Worm (Caenorhabditis elegans): ENCODE data around the gene hnd-1.

ce11 chrX:11725646-11726045 is 41.3 kb downstream of the hnd-1 start:
- TF ChIP-seq mep-1 (tag; optimal IDR thresholded peaks at IDR 0.05) (no peak), M03D4.4 (tag; optimal IDR thresholded peaks at IDR 0.05) (no peak), nhr-76 (tag; optimal IDR thresholded peaks at IDR 0.05) (no peak), snpc-4 (tag; optimal IDR thresholded peaks at IDR 0.05) (no peak), pha-4 (tag; optimal IDR thresholded peaks at IDR 0.05) (no peak), ham-2 (GFP tag; optimal IDR thresholded peaks at IDR 0.05) (no peak), unc-120 (tag; optimal IDR thresholded peaks at IDR 0.05; ENCODE audit: poor library complexity, severe bottlenecking) (no peak), unc-62 (GFP tag; optimal IDR thresholded peaks at IDR 0.05) (no peak), nhr-28 (tag; optimal IDR thresholded peaks at IDR 0.05) (no peak), ces-1 (GFP tag; optimal IDR thresholded peaks at IDR 0.05) (no peak), nhr-237 (tag; optimal IDR thresholded peaks at IDR 0.05) (no peak), lin-13 (tag; optimal IDR thresholded peaks at IDR 0.05) (no peak), hlh-1 (tag; optimal IDR thresholded peaks at IDR 0.05) (no peak)
